Worm (Caenorhabditis elegans): ENCODE measurements around the gene srx-128.
A peak's percentile ranks its signal among the peaks of the same experiment; 100 is the strongest.

- TF ChIP-seq ccch-3 (GFP tag; optimal IDR thresholded peaks at IDR 0.05) (no peak), hmg-1.2 (GFP tag; IDR thresholded peaks at IDR 0.05) (peak; percentile 71; the same call in 1 of the 2 replicates), cebp-1 (GFP tag; IDR thresholded peaks at IDR 0.05) (no peak), cebp-1 (tag; optimal IDR thresholded peaks at IDR 0.05) (no peak), hlh-26 (GFP tag; conservative IDR thresholded peaks at IDR 0.05) (no peak), dpff-1 (tag; optimal IDR thresholded peaks at IDR 0.05) (no peak), D2030.7 (GFP tag; IDR thresholded peaks at IDR 0.05) (no peak), zim-3 (tag; optimal IDR thresholded peaks at IDR 0.05) (no peak), nfya-1 (tag; optimal IDR thresholded peaks at IDR 0.05; ENCODE audit: borderline replicate concordance, insufficient read depth) (no peak), hrde-1 (tag; optimal IDR thresholded peaks at IDR 0.05; ENCODE audit: borderline replicate concordance) (no peak), dpl-1 (GFP tag; optimal IDR thresholded peaks at IDR 0.05) (no peak), unc-62 (GFP tag; optimal IDR thresholded peaks at IDR 0.05) (no peak), mcd-1 (GFP tag; IDR thresholded peaks at IDR 0.05) (0 out of 2 replicates have a peak, but pooled peaks have one; percentile 8), F49E8.2 (tag; optimal IDR thresholded peaks at IDR 0.05; ENCODE audit: insufficient read depth) (no peak)
These were observed 42.9 kb downstream of the srx-128 start for ce11 chrV:13880163-13880562.

All from whole organism, young adult.